Worm (Caenorhabditis elegans) whole organism, L1 larva: ENCODE results near the gene cyp-33C1.

ENCODE experiments used
- ama-1 ChIP-seq: fragments of 150-350 bp; optimal IDR thresholded peaks from 2 replicates; lab custom pipeline; 2014
- ceh-88 ChIP-seq: fragments of 200-800 bp; sonication (Bioruptor generic); IDR thresholded peaks from 2 replicates; pipeline ENCODE4 v1.3.6; 2022; ENCODE audit warnings: missing genetic modification characterization, missing compliant biosample characterization
- ces-1 ChIP-seq: fragments of 150-350 bp; optimal IDR thresholded peaks from 2 replicates; lab custom pipeline; 2014; ENCODE audit warnings: missing biosample characterization, missing genetic modification reagents, missing genetic modification characterization
- fkh-4 ChIP-seq: sonication (generic microtip); optimal IDR thresholded peaks from 2 replicates; lab custom pipeline; 2016; ENCODE audit warnings: missing compliant biosample characterization, missing genetic modification characterization, borderline replicate concordance
- fos-1 ChIP-seq: fragments of 150-350 bp; optimal IDR thresholded peaks from 2 replicates; lab custom pipeline; 2014; ENCODE audit warnings: missing biosample characterization, missing genetic modification characterization
- lin-39 ChIP-seq: fragments of 150-350 bp; optimal IDR thresholded peaks from 2 replicates; lab custom pipeline; 2014; ENCODE audit warnings: missing biosample characterization, missing genetic modification reagents, missing genetic modification characterization
- mab-9 ChIP-seq: fragments of 200-800 bp; sonication (Bioruptor generic); IDR thresholded peaks from 2 replicates; pipeline ENCODE4 v1.3.6; 2022; ENCODE audit warnings: missing genetic modification reagents, missing genetic modification characterization, missing compliant biosample characterization
- nhr-237 ChIP-seq: fragments of 150-350 bp; optimal IDR thresholded peaks from 2 replicates; lab custom pipeline; 2014; ENCODE audit warnings: missing biosample characterization, missing genetic modification characterization
- nhr-77 ChIP-seq: fragments of 150-350 bp; optimal IDR thresholded peaks from 2 replicates; lab custom pipeline; 2014; ENCODE audit warnings: missing biosample characterization, missing genetic modification characterization
- pag-3 ChIP-seq: sonication (generic microtip); optimal IDR thresholded peaks from 2 replicates; lab custom pipeline; 2017; ENCODE audit warnings: missing genetic modification characterization, mild to moderate bottlenecking, missing compliant biosample characterization, antibody characterized with exemption, borderline replicate concordance; ENCODE audit not compliant: insufficient read depth
- snpc-4 ChIP-seq: fragments of 150-350 bp; optimal IDR thresholded peaks from 2 replicates; lab custom pipeline; 2014; ENCODE audit warnings: missing biosample characterization, missing genetic modification characterization
- sptf-1 ChIP-seq: fragments of 150-350 bp; optimal IDR thresholded peaks from 2 replicates; lab custom pipeline; 2014; ENCODE audit warnings: missing biosample characterization, missing genetic modification characterization
- sup-37 ChIP-seq: fragments of 200-800 bp; sonication (Bioruptor generic); optimal IDR thresholded peaks from 2 replicates; lab custom pipeline; 2018; ENCODE audit warnings: mild to moderate bottlenecking, missing genetic modification characterization, missing compliant biosample characterization
- unc-30 ChIP-seq: sonication (generic microtip); optimal IDR thresholded peaks from 2 replicates; lab custom pipeline; 2017; ENCODE audit warnings: missing biosample characterization, missing genetic modification characterization

- no peak for TF ChIP-seq unc-30
- TF ChIP-seq mab-9 (GFP tag; lab: Robert Waterston, UW) = no peak
- TF ChIP-seq nhr-77 (tag; lab: Kevin White, UChicago) = no peak
- no peak for TF ChIP-seq sptf-1
- TF ChIP-seq fkh-4 (tag; lab: Kevin White, UChicago) = no peak
- no peak for TF ChIP-seq pag-3
- TF ChIP-seq ama-1 (lab: Kevin White, UChicago) = no peak
- no peak for TF ChIP-seq fos-1
- no peak for TF ChIP-seq ces-1 (GFP tag; lab: Kevin White, UChicago)
- no peak for TF ChIP-seq nhr-237 (tag; lab: Kevin White, UChicago)
- TF ChIP-seq sup-37 (GFP tag; lab: Kevin White, UChicago) = no peak
- TF ChIP-seq ceh-88 (GFP tag; lab: Robert Waterston, UW) = no peak
- TF ChIP-seq snpc-4 (tag; lab: Kevin White, UChicago) = no peak
- no peak for TF ChIP-seq lin-39
These were observed 37.6 kb downstream of the cyp-33C1 start for ce11 chrV:2216927-2217326.
